Worm (Caenorhabditis elegans) whole organism, L1 larva: ENCODE measurements around the gene arx-3.
A peak's percentile ranks its signal among the peaks of the same experiment; 100 is the strongest.

Experiments used
- C16A3.4 ChIP-seq: fragments of 150-350 bp; optimal IDR thresholded peaks from 2 replicates; lab custom pipeline; 2014; ENCODE audit warnings: missing biosample characterization, missing genetic modification characterization
- C34B4.2 ChIP-seq: sonication (generic microtip); optimal IDR thresholded peaks from 2 replicates; lab custom pipeline; 2017; ENCODE audit warnings: mild to moderate bottlenecking, missing genetic modification characterization, missing compliant biosample characterization
- F16B12.6 ChIP-seq: fragments of 150-350 bp; optimal IDR thresholded peaks from 2 replicates; lab custom pipeline; 2014; ENCODE audit warnings: missing biosample characterization, missing genetic modification characterization
- Y116A8C.19 ChIP-seq: sonication (generic microtip); optimal IDR thresholded peaks from 2 replicates; lab custom pipeline; 2016; ENCODE audit warnings: missing compliant biosample characterization, missing genetic modification characterization, borderline replicate concordance
- aha-1 ChIP-seq: fragments of 150-350 bp; optimal IDR thresholded peaks from 2 replicates; lab custom pipeline; 2014; ENCODE audit warnings: missing biosample characterization, missing genetic modification characterization
- blmp-1 ChIP-seq: fragments of 150-350 bp; optimal IDR thresholded peaks from 2 replicates; lab custom pipeline; 2014; ENCODE audit warnings: missing biosample characterization, missing genetic modification characterization
- ceh-63 ChIP-seq: fragments of 200-800 bp; sonication (Bioruptor generic); optimal IDR thresholded peaks from 2 replicates; lab custom pipeline; 2018; ENCODE audit warnings: mild to moderate bottlenecking, missing genetic modification characterization, missing compliant biosample characterization
- ceh-8 ChIP-seq: fragments of 200-800 bp; sonication (Bioruptor generic); optimal IDR thresholded peaks from 2 replicates; lab custom pipeline; 2018; ENCODE audit warnings: mild to moderate bottlenecking, missing genetic modification characterization, moderate library complexity, missing compliant biosample characterization
- ceh-88 ChIP-seq: fragments of 200-800 bp; sonication (Bioruptor generic); IDR thresholded peaks from 2 replicates; pipeline ENCODE4 v1.3.6; 2022; ENCODE audit warnings: missing genetic modification characterization, missing compliant biosample characterization
- ceh-90 ChIP-seq: sonication (generic microtip); optimal IDR thresholded peaks from 2 replicates; lab custom pipeline; 2016; ENCODE audit warnings: missing genetic modification characterization, missing compliant biosample characterization
- ces-1 ChIP-seq: fragments of 150-350 bp; optimal IDR thresholded peaks from 2 replicates; lab custom pipeline; 2014; ENCODE audit warnings: missing biosample characterization, missing genetic modification reagents, missing genetic modification characterization
- dsc-1 ChIP-seq: sonication (generic microtip); optimal IDR thresholded peaks from 2 replicates; lab custom pipeline; 2016; ENCODE audit warnings: mild to moderate bottlenecking, missing genetic modification characterization, missing compliant biosample characterization
- efl-1 ChIP-seq, 4 experiments: fragments of 150-350 bp; optimal IDR thresholded peaks in 3 of 4; peaks in 1 of 4; 1 replicate in 1 of 4; 2 replicates in 3 of 4; lab custom pipeline; 2014; ENCODE audit warnings: missing biosample characterization in 2 of 4, missing genetic modification characterization in 2 of 4, missing genetic modification reagents in 2 of 4
- efl-3 ChIP-seq: fragments of 200-800 bp; sonication (Bioruptor generic); optimal IDR thresholded peaks from 2 replicates; lab custom pipeline; 2018; ENCODE audit warnings: mild to moderate bottlenecking, missing genetic modification characterization, missing compliant biosample characterization
- egl-13 ChIP-seq: sonication (generic microtip); optimal IDR thresholded peaks from 2 replicates; lab custom pipeline; 2016; ENCODE audit warnings: missing genotype, missing genetic modification reagents, missing genetic modification characterization, missing compliant biosample characterization
- elt-3 ChIP-seq, 6 experiments: fragments of 150-350 bp in 1 of 6; sonication (generic microtip); optimal IDR thresholded peaks; 2 replicates each; lab custom pipeline; 2017 to 2018; ENCODE audit warnings: missing biosample characterization in 6 of 6, missing genetic modification characterization in 6 of 6, inconsistent platforms in 1 of 6
- fkh-4 ChIP-seq: sonication (generic microtip); optimal IDR thresholded peaks from 2 replicates; lab custom pipeline; 2016; ENCODE audit warnings: missing compliant biosample characterization, missing genetic modification characterization, borderline replicate concordance
- fkh-8 ChIP-seq: sonication (generic microtip); optimal IDR thresholded peaks from 2 replicates; lab custom pipeline; 2016; ENCODE audit warnings: mild to moderate bottlenecking, missing genetic modification characterization, missing compliant biosample characterization
- grh-1 ChIP-seq: fragments of 200-800 bp; sonication (Bioruptor generic); IDR thresholded peaks from 2 replicates; pipeline ENCODE4 v1.3.6; 2022; ENCODE audit warnings: missing genetic modification reagents, missing genetic modification characterization, missing compliant biosample characterization
- hlh-4 ChIP-seq: sonication (generic microtip); optimal IDR thresholded peaks from 2 replicates; lab custom pipeline; 2016; ENCODE audit warnings: mild to moderate bottlenecking, missing genetic modification characterization, missing compliant biosample characterization
- hpl-2 ChIP-seq: fragments of 150-350 bp; optimal IDR thresholded peaks from 2 replicates; lab custom pipeline; 2014; ENCODE audit warnings: missing biosample characterization, missing genetic modification reagents, missing genetic modification characterization
- irx-1 ChIP-seq: sonication (generic microtip); optimal IDR thresholded peaks from 2 replicates; lab custom pipeline; 2016; ENCODE audit warnings: missing genetic modification characterization, missing compliant biosample characterization
- isw-1 ChIP-seq: fragments of 200-800 bp; sonication (Bioruptor generic); IDR thresholded peaks from 2 replicates; pipeline ENCODE4 v1.3.6; 2022; ENCODE audit warnings: missing genetic modification characterization, missing compliant biosample characterization
- jun-1 ChIP-seq: fragments of 150-350 bp; optimal IDR thresholded peaks from 2 replicates; lab custom pipeline; 2014; ENCODE audit warnings: missing biosample characterization, missing genetic modification reagents, missing genetic modification characterization
- lin-13 ChIP-seq: fragments of 150-350 bp; optimal IDR thresholded peaks from 2 replicates; lab custom pipeline; 2014; ENCODE audit warnings: missing biosample characterization, missing genetic modification reagents, missing genetic modification characterization
- lin-14 ChIP-seq: fragments of 200-800 bp; sonication (Bioruptor generic); optimal IDR thresholded peaks from 2 replicates; lab custom pipeline; 2018; ENCODE audit warnings: mild to moderate bottlenecking, missing genetic modification characterization, moderate library complexity, missing compliant biosample characterization
- lin-15B ChIP-seq: fragments of 150-350 bp; sonication (generic microtip); optimal IDR thresholded peaks from 3 replicates; lab custom pipeline; 2014; ENCODE audit warnings: missing biosample characterization, missing genetic modification characterization
- lin-39 ChIP-seq: fragments of 150-350 bp; optimal IDR thresholded peaks from 2 replicates; lab custom pipeline; 2014; ENCODE audit warnings: missing biosample characterization, missing genetic modification reagents, missing genetic modification characterization
- lsy-2 ChIP-seq, 2 experiments: fragments of 150-350 bp; optimal IDR thresholded peaks; 2 replicates each; lab custom pipeline; 2014; ENCODE audit warnings: missing biosample characterization in 2 of 2, missing genetic modification characterization in 2 of 2
- mef-2 ChIP-seq: fragments of 150-350 bp; optimal IDR thresholded peaks from 2 replicates; lab custom pipeline; 2014; ENCODE audit warnings: missing biosample characterization, missing genetic modification characterization
- nhr-12 ChIP-seq: sonication (generic microtip); optimal IDR thresholded peaks from 2 replicates; lab custom pipeline; 2017; ENCODE audit warnings: missing biosample characterization, missing genetic modification characterization
- nhr-19 ChIP-seq: fragments of 200-800 bp; sonication (Bioruptor generic); conservative IDR thresholded peaks from 2 replicates; pipeline ENCODE4 v1.3.6; 2022; ENCODE audit warnings: missing genetic modification characterization, missing compliant biosample characterization
- nhr-20 ChIP-seq: sonication (generic microtip); optimal IDR thresholded peaks from 2 replicates; lab custom pipeline; 2016; ENCODE audit warnings: mild to moderate bottlenecking, missing genetic modification characterization, missing compliant biosample characterization
- nhr-237 ChIP-seq: fragments of 150-350 bp; optimal IDR thresholded peaks from 2 replicates; lab custom pipeline; 2014; ENCODE audit warnings: missing biosample characterization, missing genetic modification characterization
- nhr-28 ChIP-seq: fragments of 150-350 bp; optimal IDR thresholded peaks from 2 replicates; lab custom pipeline; 2014; ENCODE audit warnings: missing biosample characterization, missing genetic modification characterization
- nhr-71 ChIP-seq: sonication (generic microtip); optimal IDR thresholded peaks from 2 replicates; lab custom pipeline; 2016; ENCODE audit warnings: mild to moderate bottlenecking, missing genetic modification characterization, moderate library complexity, missing compliant biosample characterization
- nhr-84 ChIP-seq: sonication (generic microtip); optimal IDR thresholded peaks from 2 replicates; lab custom pipeline; 2017; ENCODE audit warnings: missing biosample characterization, missing genetic modification characterization
- nhr-85 ChIP-seq: sonication (generic microtip); peaks from one replicate; lab custom pipeline; 2016; ENCODE audit warnings: missing genetic modification characterization, inconsistent platforms, missing compliant biosample characterization
- pax-3 ChIP-seq: fragments of 200-800 bp; sonication (Bioruptor generic); optimal IDR thresholded peaks from 2 replicates; lab custom pipeline; 2018; ENCODE audit warnings: mild to moderate bottlenecking, missing genetic modification characterization, moderate library complexity, missing compliant biosample characterization
- pqm-1 ChIP-seq: sonication (generic microtip); optimal IDR thresholded peaks from 3 replicates; lab custom pipeline; 2017; ENCODE audit warnings: missing biosample characterization, missing genetic modification characterization
- snu-23 ChIP-seq: sonication (generic microtip); optimal IDR thresholded peaks from 2 replicates; lab custom pipeline; 2016; ENCODE audit warnings: missing genetic modification characterization, missing compliant biosample characterization
- sup-37 ChIP-seq: fragments of 200-800 bp; sonication (Bioruptor generic); optimal IDR thresholded peaks from 2 replicates; lab custom pipeline; 2018; ENCODE audit warnings: mild to moderate bottlenecking, missing genetic modification characterization, missing compliant biosample characterization
- swsn-7 ChIP-seq: sonication (generic microtip); optimal IDR thresholded peaks from 2 replicates; lab custom pipeline; 2016; ENCODE audit warnings: missing genetic modification characterization, missing compliant biosample characterization
- unc-130 ChIP-seq: fragments of 150-350 bp; optimal IDR thresholded peaks from 2 replicates; lab custom pipeline; 2017; ENCODE audit warnings: missing biosample characterization, missing genetic modification characterization, inconsistent platforms
- unc-30 ChIP-seq: sonication (generic microtip); optimal IDR thresholded peaks from 2 replicates; lab custom pipeline; 2017; ENCODE audit warnings: missing biosample characterization, missing genetic modification characterization
- unc-62 ChIP-seq: fragments of 150-350 bp; optimal IDR thresholded peaks from 2 replicates; lab custom pipeline; 2014; ENCODE audit warnings: missing biosample characterization, missing genetic modification reagents, missing genetic modification characterization
- unc-86 ChIP-seq: sonication (generic microtip); optimal IDR thresholded peaks from 2 replicates; lab custom pipeline; 2016; ENCODE audit warnings: missing genetic modification characterization, missing compliant biosample characterization
- vab-15 ChIP-seq: sonication (generic microtip); optimal IDR thresholded peaks from 2 replicates; lab custom pipeline; 2017; ENCODE audit warnings: missing genotype, mild to moderate bottlenecking, missing genetic modification characterization, missing compliant biosample characterization
- xbp-1 ChIP-seq: sonication (generic microtip); optimal IDR thresholded peaks from 2 replicates; lab custom pipeline; 2016; ENCODE audit warnings: missing genetic modification characterization, missing compliant biosample characterization
- zag-1 ChIP-seq: fragments of 150-350 bp; optimal IDR thresholded peaks from 2 replicates; lab custom pipeline; 2014; ENCODE audit warnings: missing biosample characterization, missing genetic modification characterization

arx-3 gene

ce11 chrIII:12015611-12016010 is 42.6 kb downstream of the arx-3 start (continued):
- TF ChIP-seq ceh-90: no peak
- TF ChIP-seq nhr-20: peak; percentile 58
- TF ChIP-seq jun-1: no peak
- TF ChIP-seq sup-37: no peak
- no peak for TF ChIP-seq nhr-84
- TF ChIP-seq pqm-1 (tag; lab: Kevin White, UChicago): no peak
- TF ChIP-seq nhr-28: no peak
- peak in 2 of 6 experiments; percentile 12 to 38 for TF ChIP-seq elt-3 (tag; optimal IDR thresholded peaks at IDR 0.05; lab: Kevin White, UChicago)
- TF ChIP-seq fkh-8 (tag; lab: Kevin White, UChicago): no peak
- TF ChIP-seq nhr-237 (tag; lab: Kevin White, UChicago): no peak
- no peak for TF ChIP-seq dsc-1
- no peak for TF ChIP-seq lin-39
- TF ChIP-seq unc-86: no peak
- TF ChIP-seq unc-130 (tag; lab: Kevin White, UChicago): peak; percentile 24
- TF ChIP-seq nhr-85: peak; percentile 77
- TF ChIP-seq nhr-71 (tag; lab: Kevin White, UChicago): peak; percentile 31
- TF ChIP-seq unc-30 (tag; lab: Kevin White, UChicago): no peak
- TF ChIP-seq blmp-1 (tag; lab: Kevin White, UChicago): peak; percentile 70
- TF ChIP-seq C16A3.4: no peak
- no peak for TF ChIP-seq F16B12.6
- no peak for TF ChIP-seq nhr-19 (GFP tag; lab: Robert Waterston, UW)
- no peak for TF ChIP-seq irx-1 (tag; lab: Kevin White, UChicago)
- no peak for TF ChIP-seq pax-3 (tag; lab: Kevin White, UChicago)
- TF ChIP-seq grh-1 (GFP tag; lab: Robert Waterston, UW): peak; percentile 11; the same call in 1 of the 2 replicates
- no peak for TF ChIP-seq fkh-4 (tag; lab: Kevin White, UChicago)

DNA sequence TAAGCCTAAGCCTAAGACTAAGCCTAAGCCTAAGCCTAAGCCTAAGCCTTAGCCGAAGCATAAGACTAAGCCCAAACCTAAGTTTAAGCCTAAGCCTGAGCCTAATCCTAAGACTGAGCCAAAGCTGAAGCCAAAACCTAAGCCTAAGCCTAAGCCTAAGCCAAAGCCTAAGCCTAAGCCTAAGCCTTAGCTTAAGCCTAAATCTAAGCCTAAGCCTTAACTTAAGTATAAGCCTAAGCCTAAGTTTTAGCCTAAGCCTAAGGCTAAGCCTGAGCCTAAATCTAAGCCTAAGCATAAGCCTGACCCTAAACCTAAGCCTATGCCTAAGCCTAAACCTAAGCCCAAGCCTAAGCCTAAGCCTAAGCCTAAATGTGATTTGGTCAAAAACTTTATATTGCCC is 43.1 kb downstream of the arx-3 start:
- no peak for TF ChIP-seq jun-1
- TF ChIP-seq hlh-4 (tag; lab: Kevin White, UChicago): no peak
- no peak for TF ChIP-seq ceh-88 (GFP tag; lab: Robert Waterston, UW)
- TF ChIP-seq nhr-71 (tag; lab: Kevin White, UChicago): no peak
- TF ChIP-seq efl-3 (GFP tag; lab: Kevin White, UChicago): no peak
- TF ChIP-seq Y116A8C.19 (tag; lab: Kevin White, UChicago): no peak
- no peak for TF ChIP-seq zag-1 (tag; lab: Kevin White, UChicago)
- TF ChIP-seq nhr-20: no peak
- no peak for TF ChIP-seq isw-1 (GFP tag; lab: Robert Waterston, UW)
- TF ChIP-seq nhr-19 (GFP tag; lab: Robert Waterston, UW): no peak
- no peak for TF ChIP-seq mef-2 (tag; lab: Kevin White, UChicago)
- no peak for TF ChIP-seq lin-13 (GFP tag; lab: Kevin White, UChicago)
- TF ChIP-seq F16B12.6: no peak
- TF ChIP-seq ceh-8 (GFP tag; lab: Kevin White, UChicago): no peak
- TF ChIP-seq fkh-4 (tag; lab: Kevin White, UChicago): no peak
- no peak for TF ChIP-seq lsy-2 (tag; optimal IDR thresholded peaks at IDR 0.05; lab: Kevin White, UChicago)
- no peak for TF ChIP-seq pqm-1 (tag; lab: Kevin White, UChicago)

ce11 chrIII:12014503-12014902 is 43.8 kb downstream of the arx-3 start:
- TF ChIP-seq nhr-237 (tag; lab: Kevin White, UChicago): no peak
- TF ChIP-seq xbp-1 (tag; lab: Kevin White, UChicago): no peak
- no peak for TF ChIP-seq egl-13 (tag; lab: Kevin White, UChicago)
- no peak for TF ChIP-seq C34B4.2 (tag; lab: Kevin White, UChicago)
- TF ChIP-seq snu-23: peak; percentile 33
- TF ChIP-seq lin-14: peak; percentile 35
- TF ChIP-seq nhr-71 (tag; lab: Kevin White, UChicago): peak; percentile 26
- peak; percentile 28 for TF ChIP-seq nhr-20
- TF ChIP-seq ceh-63 (GFP tag; lab: Kevin White, UChicago): no peak
- no peak for TF ChIP-seq unc-86
- TF ChIP-seq ces-1 (GFP tag; lab: Kevin White, UChicago): no peak
- TF ChIP-seq hpl-2 (GFP tag; lab: Kevin White, UChicago): no peak
- TF ChIP-seq aha-1 (tag; lab: Kevin White, UChicago): no peak
- no peak for TF ChIP-seq nhr-12
- no peak for TF ChIP-seq vab-15 (tag; lab: Kevin White, UChicago)
- TF ChIP-seq lin-13 (GFP tag; lab: Kevin White, UChicago): no peak
- peak; percentile 64 for TF ChIP-seq blmp-1 (tag; lab: Kevin White, UChicago)
- no peak for TF ChIP-seq swsn-7 (tag; lab: Kevin White, UChicago)
- no peak for TF ChIP-seq pax-3 (tag; lab: Kevin White, UChicago)
- no peak for TF ChIP-seq unc-62
- TF ChIP-seq grh-1 (GFP tag; lab: Robert Waterston, UW): peak; percentile 65
- TF ChIP-seq lsy-2 (tag; optimal IDR thresholded peaks at IDR 0.05; lab: Kevin White, UChicago): peak in 1 of 2 experiments; percentile 55
- no peak for TF ChIP-seq mef-2 (tag; lab: Kevin White, UChicago)
- TF ChIP-seq efl-1 (optimal IDR thresholded peaks at IDR 0.05; lab: Kevin White, UChicago): no peak
- peak in 1 of 2 experiments; percentile 75 for TF ChIP-seq efl-1 (GFP tag; optimal IDR thresholded peaks at IDR 0.05 in 1 of 2; lab: Kevin White, UChicago)
- no peak for TF ChIP-seq lin-15B (tag; lab: Kevin White, UChicago)
